Fruit fly (Drosophila melanogaster) whole organism, prepupa: ENCODE data around the gene CG9777.

ENCODE experiments used
- CG10669 ChIP-seq: fragments of 200-800 bp; sonication (Bioruptor generic); optimal IDR thresholded peaks from 3 replicates; lab custom pipeline; 2018; ENCODE audit warnings: missing biosample characterization, mild to moderate bottlenecking, missing genetic modification characterization, moderate library complexity
- CG11294 ChIP-seq: fragments of 200-800 bp; sonication (Bioruptor generic); IDR thresholded peaks from 2 replicates; pipeline ENCODE4 v1.3.6; 2022; ENCODE audit warnings: missing biosample characterization, missing genetic modification characterization
- CG15336 ChIP-seq: fragments of 200-800 bp; sonication (Bioruptor generic); IDR thresholded peaks from 2 replicates; pipeline ENCODE4 v1.3.6; 2022; ENCODE audit warnings: missing biosample characterization, missing genetic modification characterization
- CG1621 ChIP-seq: fragments of 200-800 bp; sonication (Bioruptor generic); optimal IDR thresholded peaks from 3 replicates; lab custom pipeline; 2018; ENCODE audit warnings: missing biosample characterization, mild to moderate bottlenecking, missing genetic modification characterization
- CG16779 ChIP-seq: fragments of 200-800 bp; sonication (Bioruptor generic); optimal IDR thresholded peaks from 3 replicates; lab custom pipeline; 2017; ENCODE audit warnings: missing biosample characterization, mild to moderate bottlenecking, missing genetic modification characterization
- CG32006 ChIP-seq: fragments of 200-800 bp; sonication (Bioruptor generic); optimal IDR thresholded peaks from 3 replicates; lab custom pipeline; 2017; ENCODE audit warnings: missing biosample characterization, mild to moderate bottlenecking, missing genetic modification characterization
- CG3919 ChIP-seq: fragments of 200-800 bp; sonication (Bioruptor generic); optimal IDR thresholded peaks from 3 replicates; lab custom pipeline; 2016; ENCODE audit warnings: missing biosample characterization, missing genetic modification characterization
- CG6163 ChIP-seq: fragments of 200-800 bp; sonication (Bioruptor generic); IDR thresholded peaks from 3 replicates; pipeline ENCODE4 v1.3.6; 2022; ENCODE audit warnings: missing biosample characterization, missing genetic modification characterization
- CG6276 ChIP-seq: fragments of 200-800 bp; sonication (Bioruptor generic); optimal IDR thresholded peaks from 2 replicates; lab custom pipeline; 2017; ENCODE audit warnings: missing biosample characterization, mild to moderate bottlenecking, missing genetic modification characterization
- CG6792 ChIP-seq: fragments of 200-800 bp; sonication (Bioruptor generic); optimal IDR thresholded peaks from 3 replicates; lab custom pipeline; 2016; ENCODE audit warnings: missing biosample characterization, missing genetic modification characterization
- CG6808 ChIP-seq: fragments of 200-800 bp; sonication (Bioruptor generic); optimal IDR thresholded peaks from 3 replicates; lab custom pipeline; 2017; ENCODE audit warnings: missing biosample characterization, missing genetic modification characterization, mild to moderate bottlenecking, moderate library complexity, missing genetic modification reagents
- CG7368 ChIP-seq: fragments of 200-800 bp; sonication (Bioruptor generic); optimal IDR thresholded peaks from 3 replicates; lab custom pipeline; 2016; ENCODE audit warnings: missing biosample characterization, missing genetic modification characterization
- CG8119 ChIP-seq: fragments of 200-800 bp; sonication (Bioruptor generic); IDR thresholded peaks from 3 replicates; pipeline ENCODE4 v1.3.6; 2022; ENCODE audit warnings: missing biosample characterization, missing genetic modification characterization
- CG8319 ChIP-seq: fragments of 200-800 bp; sonication (Bioruptor generic); optimal IDR thresholded peaks from 3 replicates; lab custom pipeline; 2016; ENCODE audit warnings: missing biosample characterization, missing genetic modification characterization
- Eip78C ChIP-seq: fragments of 200-800 bp; sonication (Bioruptor generic); peaks from one replicate; lab custom pipeline; 2016; ENCODE audit warnings: missing biosample characterization, missing genetic modification characterization
- Eip93F ChIP-seq: fragments of 200-800 bp; sonication (Bioruptor generic); optimal IDR thresholded peaks from 2 replicates; lab custom pipeline; 2016; ENCODE audit warnings: missing biosample characterization, mild to moderate bottlenecking, missing genetic modification characterization
- Ets21C ChIP-seq: fragments of 200-800 bp; sonication (Bioruptor generic); optimal IDR thresholded peaks from 3 replicates; lab custom pipeline; 2016; ENCODE audit warnings: missing biosample characterization, missing genetic modification characterization
- Ets96B ChIP-seq: fragments of 200-800 bp; optimal IDR thresholded peaks from 2 replicates; lab custom pipeline; 2019; ENCODE audit warnings: missing biosample characterization, mild to moderate bottlenecking, missing genetic modification characterization, moderate library complexity
- Gug ChIP-seq: fragments of 200-800 bp; sonication (Bioruptor generic); IDR thresholded peaks from 2 replicates; pipeline ENCODE4 v1.3.6; 2022; ENCODE audit warnings: missing biosample characterization, missing genetic modification characterization
- Hr38 ChIP-seq: sonication (Bioruptor generic); optimal IDR thresholded peaks from 2 replicates; lab custom pipeline; 2016; ENCODE audit warnings: missing biosample characterization, missing genetic modification characterization
- Hr4 ChIP-seq: fragments of 200-800 bp; sonication (Bioruptor generic); optimal IDR thresholded peaks from 3 replicates; lab custom pipeline; 2016; ENCODE audit warnings: missing biosample characterization, missing genetic modification characterization
- Smox ChIP-seq: fragments of 200-800 bp; sonication (Bioruptor generic); optimal IDR thresholded peaks from 3 replicates; lab custom pipeline; 2016; ENCODE audit warnings: missing biosample characterization, missing genetic modification characterization
- Sox102F ChIP-seq: fragments of 200-800 bp; sonication (Bioruptor generic); optimal IDR thresholded peaks from 2 replicates; lab custom pipeline; 2016; ENCODE audit warnings: missing biosample characterization, mild to moderate bottlenecking, missing genetic modification characterization
- Sox14 ChIP-seq: fragments of 200-800 bp; sonication (Bioruptor generic); optimal IDR thresholded peaks from 3 replicates; lab custom pipeline; 2016; ENCODE audit warnings: missing biosample characterization, missing genetic modification characterization
- Sox15 ChIP-seq: fragments of 200-800 bp; sonication (Bioruptor generic); optimal IDR thresholded peaks from 3 replicates; lab custom pipeline; 2016; ENCODE audit warnings: missing biosample characterization, missing genetic modification characterization
- cyc ChIP-seq: fragments of 200-800 bp; sonication (Bioruptor generic); optimal IDR thresholded peaks from 3 replicates; lab custom pipeline; 2016; ENCODE audit warnings: missing biosample characterization, missing genetic modification characterization
- dac ChIP-seq: fragments of 200-800 bp; sonication (Bioruptor generic); optimal IDR thresholded peaks from 2 replicates; lab custom pipeline; 2017; ENCODE audit warnings: missing biosample characterization, mild to moderate bottlenecking, missing genetic modification characterization
- eg ChIP-seq: fragments of 200-800 bp; sonication (Bioruptor generic); IDR thresholded peaks from 3 replicates; pipeline ENCODE4 v1.3.6; 2022; ENCODE audit warnings: missing biosample characterization, missing genetic modification characterization
- fd59A ChIP-seq: fragments of 200-800 bp; sonication (Bioruptor generic); optimal IDR thresholded peaks from 2 replicates; lab custom pipeline; 2017; ENCODE audit warnings: missing biosample characterization, mild to moderate bottlenecking, missing genetic modification characterization, missing genetic modification reagents
- fkh ChIP-seq: fragments of 200-800 bp; sonication (Bioruptor generic); optimal IDR thresholded peaks from 3 replicates; lab custom pipeline; 2017; ENCODE audit warnings: missing biosample characterization, mild to moderate bottlenecking, missing genetic modification characterization, moderate library complexity
- net ChIP-seq: fragments of 200-800 bp; sonication (Bioruptor generic); optimal IDR thresholded peaks from 3 replicates; lab custom pipeline; 2016; ENCODE audit warnings: missing biosample characterization, missing genetic modification characterization
- salr ChIP-seq, 2 experiments: fragments of 200-800 bp; sonication (Bioruptor generic); optimal IDR thresholded peaks; 3 replicates each; lab custom pipeline; 2016 to 2018; ENCODE audit warnings: missing biosample characterization in 2 of 2, missing genetic modification characterization in 2 of 2, mild to moderate bottlenecking in 1 of 2
- spab ChIP-seq: fragments of 200-800 bp; sonication (Bioruptor generic); optimal IDR thresholded peaks from 2 replicates; lab custom pipeline; 2017; ENCODE audit warnings: missing biosample characterization, mild to moderate bottlenecking, missing genetic modification characterization, missing genetic modification reagents
- ss ChIP-seq, 2 experiments: fragments of 200-800 bp; sonication (Bioruptor generic); optimal IDR thresholded peaks; 2 replicates in 1 of 2; 3 replicates in 1 of 2; lab custom pipeline; 2017 to 2018; ENCODE audit warnings: mild to moderate bottlenecking in 2 of 2, missing biosample characterization in 2 of 2, missing genetic modification characterization in 2 of 2, moderate library complexity in 1 of 2
- svp ChIP-seq: fragments of 200-800 bp; sonication (Bioruptor generic); peaks from one replicate; lab custom pipeline; 2016; ENCODE audit warnings: missing biosample characterization, missing genetic modification characterization
- topi ChIP-seq: fragments of 200-800 bp; sonication (Bioruptor generic); optimal IDR thresholded peaks from 3 replicates; lab custom pipeline; 2016; ENCODE audit warnings: missing biosample characterization, missing genetic modification characterization

CG9777 gene

dm6 chrX:16637594-16638485 is 5.8 kb upstream of the CG9777 start, which contains the start of gene RpS19a (continued):
- peak; percentile 74 for TF ChIP-seq CG10669 (GFP tag; lab: Kevin White, UChicago)
- TF ChIP-seq CG3919 (GFP tag; lab: Kevin White, UChicago), result peak; percentile 76
- peak; percentile 32 for TF ChIP-seq CG32006 (GFP tag; lab: Kevin White, UChicago)
- TF ChIP-seq CG16779 (tag; lab: Kevin White, UChicago), result peak; percentile 77
- TF ChIP-seq Eip93F (GFP tag; lab: Kevin White, UChicago), result no peak
- TF ChIP-seq Sox102F (GFP tag; lab: Kevin White, UChicago), result peak; percentile 79
- TF ChIP-seq CG7368, result peak; percentile 73
- peak; percentile 36 for TF ChIP-seq fd59A (GFP tag; lab: Kevin White, UChicago)
- peak; percentile 77 for TF ChIP-seq svp (GFP tag; lab: Kevin White, UChicago)
- peak; percentile 61 for TF ChIP-seq Smox

dm6 chrX:16637106-16637590 is 5.1 kb upstream of the CG9777 start, which contains the start of gene Rok:
Gene Rok, minus strand, starts transcription at chrX:16637414.
- TF ChIP-seq ss (GFP tag; optimal IDR thresholded peaks at IDR 0.05; lab: Kevin White, UChicago), result no peak
- TF ChIP-seq CG8319 (GFP tag; lab: Kevin White, UChicago), result no peak
- TF ChIP-seq CG6163 (GFP tag; lab: Robert Waterston, UW), result 0 out of 3 replicates have a peak, but pooled peaks have one; percentile 31
- TF ChIP-seq fkh, result peak; percentile 51
- TF ChIP-seq CG7368, result no peak
- no peak for TF ChIP-seq eg (GFP tag; lab: Robert Waterston, UW)
- TF ChIP-seq CG6276 (GFP tag; lab: Kevin White, UChicago), result no peak
- TF ChIP-seq Sox15 (GFP tag; lab: Kevin White, UChicago), result no peak
- TF ChIP-seq CG6792 (GFP tag; lab: Kevin White, UChicago), result no peak
- TF ChIP-seq Sox14 (GFP tag; lab: Kevin White, UChicago), result no peak
- peak; percentile 8 for TF ChIP-seq CG6808
- no peak for TF ChIP-seq CG1621 (tag; lab: Kevin White, UChicago)
- no peak for TF ChIP-seq Ets21C (GFP tag; lab: Kevin White, UChicago)
- no peak for TF ChIP-seq Hr4 (GFP tag; lab: Kevin White, UChicago)
- no peak for TF ChIP-seq topi

dm6 chrX:16633181-16633957 is 1.3 kb upstream of the CG9777 start:
- peak; percentile 12 for TF ChIP-seq spab (GFP tag; lab: Kevin White, UChicago)
- TF ChIP-seq Ets96B (tag; lab: Kevin White, UChicago), result peak; percentile 19
- TF ChIP-seq eg (GFP tag; lab: Robert Waterston, UW), result peak; percentile 25; the same call in 2 of the 3 replicates
- 0 out of 2 replicates have a peak, but pooled peaks have one; percentile 28 for TF ChIP-seq Gug (GFP tag; lab: Robert Waterston, UW)
- TF ChIP-seq CG16779 (tag; lab: Kevin White, UChicago), result no peak
- TF ChIP-seq salr (GFP tag; optimal IDR thresholded peaks at IDR 0.05; lab: Kevin White, UChicago), result peak in 1 of 2 experiments; percentile 3
- peak; percentile 70 for TF ChIP-seq CG6808
- no peak for TF ChIP-seq cyc (GFP tag; lab: Kevin White, UChicago)
- 0 out of 3 replicates have a peak, but pooled peaks have one; percentile 27 for TF ChIP-seq CG8119
- TF ChIP-seq CG15336 (GFP tag; lab: Robert Waterston, UW), result peak; percentile 36; the same call in 1 of the 2 replicates
- TF ChIP-seq dac (GFP tag; lab: Kevin White, UChicago), result peak; percentile 48
- peak; percentile 15; the same call in 1 of the 2 replicates for TF ChIP-seq CG11294 (GFP tag; lab: Robert Waterston, UW)
- TF ChIP-seq fkh, result peak; percentile 58
- peak; percentile 65 for TF ChIP-seq CG6276 (GFP tag; lab: Kevin White, UChicago)
- TF ChIP-seq Eip78C (GFP tag; lab: Kevin White, UChicago), result peak; percentile 64
- no peak for TF ChIP-seq Hr38 (GFP tag; lab: Kevin White, UChicago)
- TF ChIP-seq CG6792 (GFP tag; lab: Kevin White, UChicago), result no peak
- TF ChIP-seq net, result peak; percentile 22
- TF ChIP-seq CG32006 (GFP tag; lab: Kevin White, UChicago), result peak; percentile 63
- TF ChIP-seq fd59A (GFP tag; lab: Kevin White, UChicago), result peak; percentile 17
